Fruit fly (Drosophila melanogaster): ENCODE results near the gene RhoGAP5A.

dm6 chrX:5637543-5637942, 18.9 kb upstream of the RhoGAP5A start:
- TF ChIP-seq Myc (optimal IDR thresholded peaks at IDR 0.05) (no peak), psq (optimal IDR thresholded peaks at IDR 0.05) (no peak), insv (optimal IDR thresholded peaks at IDR 0.05) (no peak), Sin3A (optimal IDR thresholded peaks at IDR 0.05) (no peak)
